Fruit fly (Drosophila melanogaster) whole organism, embryonic: ENCODE data around the gene CG13837.

ENCODE experiments used
- CG14965 ChIP-seq: fragments of 200-800 bp; sonication (Bioruptor generic); optimal IDR thresholded peaks from 2 replicates; lab custom pipeline; 2016; ENCODE audit warnings: missing biosample characterization, missing genetic modification characterization, borderline replicate concordance
- NC2α ChIP-seq: fragments of 200-800 bp; sonication (Bioruptor generic); optimal IDR thresholded peaks from 2 replicates; lab custom pipeline; 2016; ENCODE audit warnings: missing biosample characterization, missing genetic modification characterization
- cas ChIP-seq: fragments of 200-800 bp; sonication (Bioruptor generic); IDR thresholded peaks from 2 replicates; pipeline ENCODE4 v1.3.6; 2022; ENCODE audit warnings: missing biosample characterization, missing genetic modification characterization
- pho ChIP-seq: fragments of 200-800 bp; sonication (Bioruptor generic); optimal IDR thresholded peaks from 2 replicates; lab custom pipeline; 2016; ENCODE audit warnings: missing biosample characterization, missing genetic modification characterization

- TF ChIP-seq cas (GFP tag; lab: Robert Waterston, UW) (no peak), pho (GFP tag; lab: Kevin White, UChicago) (no peak), CG14965 (GFP tag; lab: Kevin White, UChicago) (no peak), NC2α (GFP tag; lab: Kevin White, UChicago) (no peak)
These were observed 23.5 kb downstream of the CG13837 start, which contains the start of gene CG17111 for dm6 chr3R:23067209-23067826.
